Worm (Caenorhabditis elegans) whole organism, L2 larva: ENCODE results near the gene nhr-84.
"Not testable (repeated sequence)": the region's sequence is repeated elsewhere in the genome, so short reads cannot be mapped to it uniquely, and the experiment has no call there.

Experiments used
- C34F6.9 ChIP-seq: fragments of 150-350 bp; optimal IDR thresholded peaks from 2 replicates; lab custom pipeline; 2014; ENCODE audit warnings: missing biosample characterization, missing genetic modification characterization
- R02D3.7 ChIP-seq: fragments of 150-350 bp; optimal IDR thresholded peaks from 2 replicates; lab custom pipeline; 2014; ENCODE audit warnings: missing biosample characterization, missing genetic modification characterization
- Y55F3AM.14 ChIP-seq: fragments of 200-800 bp; sonication (Bioruptor generic); optimal IDR thresholded peaks from 2 replicates; lab custom pipeline; 2018; ENCODE audit warnings: mild to moderate bottlenecking, missing genetic modification characterization, missing compliant biosample characterization
- alr-1 ChIP-seq: fragments of 150-350 bp; optimal IDR thresholded peaks from 2 replicates; lab custom pipeline; 2014; ENCODE audit warnings: missing biosample characterization, missing genetic modification characterization
- aly-2 ChIP-seq: fragments of 150-350 bp; optimal IDR thresholded peaks from 2 replicates; lab custom pipeline; 2014; ENCODE audit warnings: missing biosample characterization, missing genetic modification characterization
- ama-1 ChIP-seq: fragments of 150-350 bp; optimal IDR thresholded peaks from 2 replicates; lab custom pipeline; 2018; ENCODE audit warnings: inconsistent platforms
- blmp-1 ChIP-seq: sonication (generic microtip); optimal IDR thresholded peaks from 2 replicates; lab custom pipeline; 2017; ENCODE audit warnings: missing genetic modification characterization, mild to moderate bottlenecking, missing compliant biosample characterization, antibody characterized with exemption, moderate library complexity; ENCODE audit not compliant: insufficient read depth
- ceh-16 ChIP-seq: fragments of 150-350 bp; optimal IDR thresholded peaks from 2 replicates; lab custom pipeline; 2014; ENCODE audit warnings: missing biosample characterization, missing genetic modification characterization
- crh-2 ChIP-seq: sonication (generic microtip); optimal IDR thresholded peaks from 2 replicates; lab custom pipeline; 2017; ENCODE audit warnings: missing biosample characterization, missing genetic modification characterization
- dmd-4 ChIP-seq: sonication (generic microtip); optimal IDR thresholded peaks from 2 replicates; lab custom pipeline; 2017; ENCODE audit warnings: missing biosample characterization, missing genetic modification characterization
- egl-27 ChIP-seq: sonication (generic microtip); optimal IDR thresholded peaks from 3 replicates; lab custom pipeline; 2017; ENCODE audit warnings: missing biosample characterization, missing genetic modification reagents, missing genetic modification characterization
- fos-1 ChIP-seq: fragments of 150-350 bp; optimal IDR thresholded peaks from 2 replicates; lab custom pipeline; 2014; ENCODE audit warnings: missing biosample characterization, missing genetic modification characterization
- gmeb-1 ChIP-seq: fragments of 150-350 bp; optimal IDR thresholded peaks from 2 replicates; lab custom pipeline; 2014; ENCODE audit warnings: missing biosample characterization, missing genetic modification characterization
- lin-39 ChIP-seq: fragments of 150-350 bp; optimal IDR thresholded peaks from 2 replicates; lab custom pipeline; 2014; ENCODE audit warnings: missing biosample characterization, missing genetic modification reagents, missing genetic modification characterization
- lsy-2 ChIP-seq, 2 experiments: fragments of 150-350 bp in 1 of 2; sonication (generic microtip) in 1 of 2; optimal IDR thresholded peaks; 2 replicates each; lab custom pipeline; 2014 to 2017; ENCODE audit warnings: missing biosample characterization in 2 of 2, missing genetic modification characterization in 2 of 2
- mdl-1 ChIP-seq, 2 experiments: fragments of 150-350 bp in 1 of 2; sonication (generic microtip) in 1 of 2; optimal IDR thresholded peaks; 2 replicates each; lab custom pipeline; 2017; ENCODE audit warnings: missing biosample characterization in 2 of 2, missing genetic modification characterization in 2 of 2
- nhr-10 ChIP-seq: sonication (generic microtip); optimal IDR thresholded peaks from 2 replicates; lab custom pipeline; 2017; ENCODE audit warnings: missing biosample characterization, missing genetic modification characterization
- nhr-11 ChIP-seq: fragments of 150-350 bp; optimal IDR thresholded peaks from 2 replicates; lab custom pipeline; 2014; ENCODE audit warnings: missing biosample characterization, missing genetic modification characterization
- nhr-12 ChIP-seq: fragments of 150-350 bp; optimal IDR thresholded peaks from 2 replicates; lab custom pipeline; 2014; ENCODE audit warnings: missing biosample characterization, missing genetic modification characterization
- nhr-129 ChIP-seq: fragments of 150-350 bp; optimal IDR thresholded peaks from 2 replicates; lab custom pipeline; 2014; ENCODE audit warnings: missing biosample characterization, missing genetic modification characterization
- nhr-21 ChIP-seq: fragments of 150-350 bp; optimal IDR thresholded peaks from 2 replicates; lab custom pipeline; 2014; ENCODE audit warnings: missing biosample characterization, missing genetic modification characterization
- nhr-23 ChIP-seq: fragments of 150-350 bp; optimal IDR thresholded peaks from 2 replicates; lab custom pipeline; 2014; ENCODE audit warnings: missing biosample characterization, missing genetic modification reagents, missing genetic modification characterization
- nhr-237 ChIP-seq: fragments of 150-350 bp; optimal IDR thresholded peaks from 2 replicates; lab custom pipeline; 2014; ENCODE audit warnings: missing biosample characterization, missing genetic modification characterization
- nhr-25 ChIP-seq: fragments of 150-350 bp; sonication (generic microtip); optimal IDR thresholded peaks from 3 replicates; lab custom pipeline; 2014; ENCODE audit warnings: missing biosample characterization, missing genetic modification characterization
- nhr-6 ChIP-seq: fragments of 150-350 bp; optimal IDR thresholded peaks from 2 replicates; lab custom pipeline; 2014; ENCODE audit warnings: missing biosample characterization, missing genetic modification characterization
- peb-1 ChIP-seq: fragments of 150-350 bp; optimal IDR thresholded peaks from 2 replicates; lab custom pipeline; 2014; ENCODE audit warnings: missing biosample characterization, missing genetic modification characterization
- sem-4 ChIP-seq: fragments of 150-350 bp; optimal IDR thresholded peaks from 2 replicates; lab custom pipeline; 2014; ENCODE audit warnings: missing biosample characterization, missing genetic modification reagents, missing genetic modification characterization
- sma-3 ChIP-seq: sonication (generic microtip); optimal IDR thresholded peaks from 2 replicates; lab custom pipeline; 2016; ENCODE audit warnings: missing genetic modification reagents, missing genetic modification characterization, missing compliant biosample characterization
- snpc-4 ChIP-seq: fragments of 150-350 bp; optimal IDR thresholded peaks from 2 replicates; lab custom pipeline; 2014; ENCODE audit warnings: missing biosample characterization, missing genetic modification characterization
- unc-55 ChIP-seq: fragments of 150-350 bp; sonication (generic microtip); optimal IDR thresholded peaks from 3 replicates; lab custom pipeline; 2014; ENCODE audit warnings: missing biosample characterization, missing genetic modification reagents, missing genetic modification characterization
- zag-1 ChIP-seq: fragments of 150-350 bp; optimal IDR thresholded peaks from 2 replicates; lab custom pipeline; 2014; ENCODE audit warnings: missing biosample characterization, missing genetic modification characterization
- ztf-11 ChIP-seq: sonication (generic microtip); optimal IDR thresholded peaks from 2 replicates; lab custom pipeline; 2017; ENCODE audit warnings: missing biosample characterization, missing genetic modification characterization

Gene nhr-84

DNA sequence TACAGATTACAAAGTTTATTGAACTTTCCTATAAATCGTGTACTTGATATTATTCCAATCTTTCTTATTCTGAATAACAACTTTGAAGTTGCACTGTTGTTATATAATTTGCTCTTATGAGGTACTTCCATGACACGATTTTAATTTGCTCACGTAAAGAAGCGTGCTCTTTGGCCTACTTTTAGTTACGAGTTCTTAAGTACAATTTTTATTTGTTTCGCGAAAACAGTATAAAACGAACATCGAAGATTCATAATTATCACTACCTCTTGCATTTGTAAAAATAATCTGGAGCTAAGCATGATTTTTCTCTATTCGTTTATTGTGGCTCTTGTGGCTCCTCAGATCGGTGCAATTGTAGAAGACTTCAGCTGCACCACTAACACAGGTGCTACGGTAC is 34.3 kb upstream of the nhr-84 start, which contains the start of gene F35E8.7:
F35E8.7 (plus strand) TSS at position 301 of the 400 bp plus-strand sequence.
- no peak for TF ChIP-seq mdl-1 (tag; optimal IDR thresholded peaks at IDR 0.05; lab: Kevin White, UChicago)
- TF ChIP-seq fos-1 (tag; lab: Kevin White, UChicago): no peak
- no peak for TF ChIP-seq unc-55
- TF ChIP-seq blmp-1 (tag; lab: Kevin White, UChicago): no peak
- TF ChIP-seq alr-1: no peak
- TF ChIP-seq nhr-129 (tag; lab: Kevin White, UChicago): no peak
- no peak for TF ChIP-seq peb-1 (tag; lab: Kevin White, UChicago)
- TF ChIP-seq ztf-11 (tag; lab: Kevin White, UChicago): no peak
- TF ChIP-seq R02D3.7 (tag; lab: Kevin White, UChicago): no peak
- TF ChIP-seq nhr-12 (tag; lab: Kevin White, UChicago): no peak
- no peak for TF ChIP-seq nhr-10
- no peak for TF ChIP-seq lin-39
- TF ChIP-seq ceh-16 (tag; lab: Kevin White, UChicago): no peak
- TF ChIP-seq C34F6.9 (tag; lab: Kevin White, UChicago): no peak

DNA sequence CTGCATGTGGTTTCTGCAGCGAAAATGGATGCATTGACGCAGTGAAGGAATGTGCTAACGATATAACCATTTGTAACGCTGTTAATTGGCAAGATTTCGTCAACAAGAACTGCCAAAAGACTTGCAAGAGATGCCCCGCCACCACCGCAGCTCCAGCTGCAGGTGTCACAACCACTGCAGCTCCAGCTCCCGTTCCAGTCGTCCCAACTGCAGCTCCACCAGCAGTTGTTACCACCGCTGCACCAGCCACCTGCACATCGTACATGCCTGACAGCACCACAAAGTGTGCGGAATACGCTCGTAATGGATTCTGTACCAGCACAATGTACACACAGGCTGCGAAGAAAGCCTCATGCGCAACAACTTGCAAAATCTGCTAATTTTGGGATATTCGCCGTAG is 33.3 kb upstream of the nhr-84 start:
- TF ChIP-seq nhr-6 (tag; lab: Kevin White, UChicago) (no peak), nhr-129 (tag; lab: Kevin White, UChicago) (no peak), nhr-21 (tag; lab: Kevin White, UChicago) (no peak), egl-27 (tag; lab: Kevin White, UChicago) (no peak), ceh-16 (tag; lab: Kevin White, UChicago) (no peak), nhr-237 (no peak), blmp-1 (tag; lab: Kevin White, UChicago) (no peak), snpc-4 (tag; lab: Kevin White, UChicago) (no peak), gmeb-1 (no peak), alr-1 (no peak), sem-4 (no peak), sma-3 (GFP tag; lab: Kevin White, UChicago) (no peak)

DNA sequence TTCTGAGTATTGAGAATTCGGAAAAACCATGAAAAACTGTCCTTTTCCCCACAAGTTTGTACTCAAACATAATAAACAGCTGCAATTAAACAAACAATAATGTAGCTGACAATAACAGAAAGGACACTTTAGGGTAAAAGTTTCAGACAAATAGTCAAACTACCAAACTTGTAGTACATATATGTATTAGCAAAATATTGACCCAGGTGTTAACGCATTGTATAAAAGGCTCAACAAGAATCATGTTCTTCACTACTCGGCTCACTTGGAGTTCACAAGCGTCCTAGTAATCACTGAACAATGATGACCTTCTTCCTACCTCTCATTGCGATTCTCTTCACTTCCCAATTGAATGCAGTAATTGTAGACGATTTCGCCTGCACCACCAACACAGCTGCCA is 32.4 kb upstream of the nhr-84 start, which contains the start of gene F35E8.6:
F35E8.6 (plus strand) TSS at position 301 of the 400 bp plus-strand sequence.
- no peak for TF ChIP-seq peb-1 (tag; lab: Kevin White, UChicago)
- no peak for TF ChIP-seq fos-1 (tag; lab: Kevin White, UChicago)
- TF ChIP-seq nhr-129 (tag; lab: Kevin White, UChicago): no peak
- TF ChIP-seq nhr-11 (tag; lab: Kevin White, UChicago): no peak
- no peak for TF ChIP-seq R02D3.7 (tag; lab: Kevin White, UChicago)
- no peak for TF ChIP-seq zag-1 (tag; lab: Kevin White, UChicago)
- TF ChIP-seq dmd-4 (tag; lab: Kevin White, UChicago): no peak

DNA sequence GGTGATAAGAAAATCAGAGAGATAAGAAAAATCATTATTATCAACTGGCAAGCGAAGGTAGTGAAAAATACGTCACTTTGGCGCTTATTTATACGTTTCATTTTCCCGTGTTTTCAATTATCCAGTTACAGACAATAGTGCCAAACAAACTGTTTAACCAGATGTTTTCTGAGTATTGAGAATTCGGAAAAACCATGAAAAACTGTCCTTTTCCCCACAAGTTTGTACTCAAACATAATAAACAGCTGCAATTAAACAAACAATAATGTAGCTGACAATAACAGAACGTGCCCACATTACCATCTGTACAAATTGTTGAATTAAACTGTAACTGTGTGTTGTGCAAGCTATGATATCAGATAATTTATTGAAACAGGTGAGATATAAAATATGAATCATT is 26.1 kb upstream of the nhr-84 start, which contains the start of the genes F35E8.1 and F35E8.2:
F35E8.1 (minus strand) TSS at position 101 of the 400 bp plus-strand sequence.
F35E8.2 (plus strand) TSS at position 132 of the 400 bp plus-strand sequence.
- not testable (repeated sequence) for TF ChIP-seq ztf-11, crh-2, aly-2 (tag; lab: Kevin White, UChicago)

- no peak for TF ChIP-seq R02D3.7 (tag; lab: Kevin White, UChicago)
Observed at ce11 chrV:15900564-15900963, 21.2 kb upstream of the nhr-84 start.

DNA sequence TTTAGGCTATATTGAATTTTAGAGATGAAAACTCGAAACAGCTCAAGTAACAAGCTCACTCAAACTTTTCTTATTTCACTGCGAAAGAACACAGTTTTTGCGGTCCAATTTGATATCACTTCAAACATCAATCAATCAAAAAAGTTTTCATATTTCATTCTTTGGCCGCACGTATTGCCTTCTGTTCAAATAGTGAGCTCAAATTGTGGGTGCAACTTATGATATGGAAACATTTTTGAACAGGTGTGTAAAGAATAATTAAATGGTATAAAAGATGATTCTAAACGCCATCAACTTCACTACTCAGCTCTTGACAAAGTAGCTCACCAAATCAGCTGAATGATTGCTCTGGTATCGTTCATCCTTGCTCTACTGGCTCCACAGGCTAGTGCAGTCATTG is 20.3 kb upstream of the nhr-84 start, which contains the start of gene T06C12.14:
T06C12.14 (plus strand) TSS at position 301 of the 400 bp plus-strand sequence.
- no peak for TF ChIP-seq ama-1 (lab: Kevin White, UChicago)
- no peak for TF ChIP-seq peb-1 (tag; lab: Kevin White, UChicago)
- no peak for TF ChIP-seq nhr-25 (tag; lab: Kevin White, UChicago)
- no peak for TF ChIP-seq nhr-23
- no peak for TF ChIP-seq dmd-4 (tag; lab: Kevin White, UChicago)
- no peak for TF ChIP-seq zag-1 (tag; lab: Kevin White, UChicago)
- TF ChIP-seq Y55F3AM.14: no peak
- no peak for TF ChIP-seq nhr-129 (tag; lab: Kevin White, UChicago)
- no peak for TF ChIP-seq gmeb-1
- no peak for TF ChIP-seq nhr-11 (tag; lab: Kevin White, UChicago)
- no peak for TF ChIP-seq egl-27 (tag; lab: Kevin White, UChicago)
- TF ChIP-seq nhr-237: no peak
- TF ChIP-seq lsy-2 (tag; optimal IDR thresholded peaks at IDR 0.05; lab: Kevin White, UChicago): no peak
- TF ChIP-seq, all 48 proteins: peak for 0
